Worm (Caenorhabditis elegans) whole organism, L3 larva: ENCODE measurements around the gene sex-1.

Source experiments
- R02D3.7 ChIP-seq: fragments of 150-350 bp; optimal IDR thresholded peaks from 2 replicates; lab custom pipeline; 2014; ENCODE audit warnings: missing biosample characterization, missing genetic modification characterization
- aly-2 ChIP-seq: fragments of 150-350 bp; optimal IDR thresholded peaks from 2 replicates; lab custom pipeline; 2014; ENCODE audit warnings: missing biosample characterization, missing genetic modification characterization
- ceh-28 ChIP-seq: fragments of 150-350 bp; optimal IDR thresholded peaks from 2 replicates; lab custom pipeline; 2014; ENCODE audit warnings: missing biosample characterization, missing genetic modification reagents, missing genetic modification characterization
- ceh-82 ChIP-seq: fragments of 150-350 bp; optimal IDR thresholded peaks from 2 replicates; lab custom pipeline; 2014; ENCODE audit warnings: missing biosample characterization, missing genetic modification characterization
- ceh-9 ChIP-seq: sonication (generic microtip); optimal IDR thresholded peaks from 2 replicates; lab custom pipeline; 2018; ENCODE audit warnings: missing biosample characterization, missing genetic modification characterization
- egl-27 ChIP-seq: sonication (generic microtip); optimal IDR thresholded peaks from 4 replicates; lab custom pipeline; 2017; ENCODE audit warnings: missing biosample characterization, missing genetic modification reagents, missing genetic modification characterization
- egl-5 ChIP-seq: fragments of 150-350 bp; optimal IDR thresholded peaks from 2 replicates; lab custom pipeline; 2017; ENCODE audit warnings: missing biosample characterization, missing genetic modification reagents, missing genetic modification characterization, inconsistent platforms
- elt-1 ChIP-seq: fragments of 150-350 bp; optimal IDR thresholded peaks from 2 replicates; lab custom pipeline; 2014; ENCODE audit warnings: missing biosample characterization, missing genetic modification characterization
- elt-2 ChIP-seq: sonication (generic microtip); optimal IDR thresholded peaks from 2 replicates; lab custom pipeline; 2016; ENCODE audit warnings: missing genetic modification reagents, mild to moderate bottlenecking, missing genetic modification characterization, missing compliant biosample characterization
- fkh-10 ChIP-seq: sonication (generic microtip); optimal IDR thresholded peaks from 2 replicates; lab custom pipeline; 2017; ENCODE audit warnings: missing biosample characterization, missing genetic modification reagents, missing genetic modification characterization
- hmg-11 ChIP-seq: sonication (generic microtip); optimal IDR thresholded peaks from 2 replicates; lab custom pipeline; 2016; ENCODE audit warnings: missing genetic modification characterization, missing compliant biosample characterization
- jun-1 ChIP-seq: fragments of 150-350 bp; optimal IDR thresholded peaks from 2 replicates; lab custom pipeline; 2014; ENCODE audit warnings: missing biosample characterization, missing genetic modification reagents, missing genetic modification characterization
- lin-15B ChIP-seq: fragments of 150-350 bp; optimal IDR thresholded peaks from 2 replicates; lab custom pipeline; 2014; ENCODE audit warnings: missing biosample characterization, missing genetic modification characterization
- lin-39 ChIP-seq: fragments of 150-350 bp; optimal IDR thresholded peaks from 2 replicates; lab custom pipeline; 2018; ENCODE audit warnings: missing biosample characterization, missing genetic modification reagents, missing genetic modification characterization
- lsy-12 ChIP-seq: sonication (generic microtip); optimal IDR thresholded peaks from 2 replicates; lab custom pipeline; 2016; ENCODE audit warnings: mild to moderate bottlenecking, missing genetic modification characterization, missing compliant biosample characterization
- mdl-1 ChIP-seq: fragments of 150-350 bp; optimal IDR thresholded peaks from 2 replicates; lab custom pipeline; 2014; ENCODE audit warnings: missing biosample characterization, missing genetic modification characterization
- nfya-1 ChIP-seq: sonication (generic microtip); optimal IDR thresholded peaks from 2 replicates; lab custom pipeline; 2017; ENCODE audit warnings: missing genetic modification characterization, mild to moderate bottlenecking, missing compliant biosample characterization, antibody characterized with exemption, moderate library complexity; ENCODE audit not compliant: insufficient read depth
- nhr-11 ChIP-seq: fragments of 150-350 bp; optimal IDR thresholded peaks from 2 replicates; lab custom pipeline; 2014; ENCODE audit warnings: missing biosample characterization, missing genetic modification characterization
- nhr-12 ChIP-seq: fragments of 150-350 bp; optimal IDR thresholded peaks from 2 replicates; lab custom pipeline; 2014; ENCODE audit warnings: missing biosample characterization, missing genetic modification characterization
- nhr-23 ChIP-seq: fragments of 150-350 bp; optimal IDR thresholded peaks from 2 replicates; lab custom pipeline; 2014; ENCODE audit warnings: missing biosample characterization, missing genetic modification reagents, missing genetic modification characterization
- nhr-237 ChIP-seq: fragments of 150-350 bp; optimal IDR thresholded peaks from 2 replicates; lab custom pipeline; 2014; ENCODE audit warnings: missing biosample characterization, missing genetic modification characterization
- nhr-25 ChIP-seq: sonication (generic microtip); optimal IDR thresholded peaks from 2 replicates; lab custom pipeline; 2017; ENCODE audit warnings: missing biosample characterization, missing genetic modification characterization
- nhr-43 ChIP-seq: sonication (generic microtip); optimal IDR thresholded peaks from 2 replicates; lab custom pipeline; 2016; ENCODE audit warnings: mild to moderate bottlenecking, missing genetic modification characterization, missing compliant biosample characterization; ENCODE audit not compliant: poor library complexity, severe bottlenecking
- nhr-76 ChIP-seq: fragments of 150-350 bp; sonication (generic microtip); optimal IDR thresholded peaks from 5 replicates; lab custom pipeline; 2014; ENCODE audit warnings: missing biosample characterization, missing genetic modification characterization
- pha-4 ChIP-seq: fragments of 150-350 bp; optimal IDR thresholded peaks from 2 replicates; lab custom pipeline; 2014; ENCODE audit warnings: missing biosample characterization, missing genetic modification reagents, missing genetic modification characterization
- pqm-1 ChIP-seq: fragments of 150-350 bp; optimal IDR thresholded peaks from 2 replicates; lab custom pipeline; 2017; ENCODE audit warnings: missing biosample characterization, missing genetic modification characterization, inconsistent platforms
- skn-1 ChIP-seq: fragments of 150-350 bp; optimal IDR thresholded peaks from 2 replicates; lab custom pipeline; 2014; ENCODE audit warnings: missing biosample characterization, missing genetic modification characterization
- snpc-4 ChIP-seq: fragments of 150-350 bp; optimal IDR thresholded peaks from 2 replicates; lab custom pipeline; 2014; ENCODE audit warnings: missing biosample characterization, missing genetic modification characterization
- tbx-2 ChIP-seq: sonication (generic microtip); optimal IDR thresholded peaks from 2 replicates; lab custom pipeline; 2016; ENCODE audit warnings: mild to moderate bottlenecking, missing genetic modification characterization, missing compliant biosample characterization
- unc-39 ChIP-seq: sonication (generic microtip); optimal IDR thresholded peaks from 4 replicates; lab custom pipeline; 2017; ENCODE audit warnings: missing biosample characterization, missing genetic modification characterization
- ztf-11 ChIP-seq: fragments of 150-350 bp; optimal IDR thresholded peaks from 2 replicates; lab custom pipeline; 2014; ENCODE audit warnings: missing biosample characterization, missing genetic modification characterization
- ztf-4 ChIP-seq: fragments of 150-350 bp; optimal IDR thresholded peaks from 2 replicates; lab custom pipeline; 2014; ENCODE audit warnings: missing biosample characterization, missing genetic modification characterization

The sex-1 gene

DNA sequence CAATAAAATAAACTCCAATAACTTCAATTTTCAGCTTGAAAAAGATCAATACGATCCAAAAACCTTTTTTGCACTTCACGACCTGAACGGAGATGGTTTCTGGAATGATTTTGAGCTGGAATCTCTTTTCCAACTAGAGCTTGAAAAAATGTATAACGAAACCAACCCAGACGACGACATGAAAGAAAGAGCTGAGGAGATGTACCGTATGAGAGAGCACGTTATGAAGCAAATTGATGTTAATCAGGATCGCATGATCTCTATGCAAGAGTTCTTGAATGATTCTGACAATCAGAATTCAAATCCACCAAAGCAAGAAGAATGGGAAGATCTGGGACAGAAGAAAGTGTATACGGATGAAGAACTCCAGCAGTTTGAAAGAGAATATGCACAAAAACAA is 6.0 kb downstream of the sex-1 start:
- TF ChIP-seq R02D3.7 (tag; lab: Kevin White, UChicago) = no peak
- no peak for TF ChIP-seq ceh-28 (tag; lab: Kevin White, UChicago)
- no peak for TF ChIP-seq snpc-4 (tag; lab: Kevin White, UChicago)
- TF ChIP-seq nhr-43 (tag; lab: Kevin White, UChicago) = no peak
- TF ChIP-seq egl-27 = no peak
- TF ChIP-seq ceh-9 (tag; lab: Kevin White, UChicago) = no peak
- TF ChIP-seq ceh-82 (tag; lab: Kevin White, UChicago) = no peak

ce11 chrX:10197204-10197756 is 7.9 kb downstream of the sex-1 start, which contains the start of gene nucb-1:
nucb-1 (plus strand) TSS chrX:10197706.
- no peak for TF ChIP-seq unc-39 (tag; lab: Kevin White, UChicago)
- peak; percentile 64 for TF ChIP-seq ceh-28 (tag; lab: Kevin White, UChicago)
- peak; percentile 93 for TF ChIP-seq R02D3.7 (tag; lab: Kevin White, UChicago)
- peak; percentile 49 for TF ChIP-seq lin-15B
- peak; percentile 51 for TF ChIP-seq pqm-1 (tag; lab: Kevin White, UChicago)
- peak; percentile 60 for TF ChIP-seq elt-2 (tag; lab: Kevin White, UChicago)
- peak; percentile 85 for TF ChIP-seq pha-4
- peak; percentile 74 for TF ChIP-seq egl-5 (tag; lab: Kevin White, UChicago)
- TF ChIP-seq nhr-43 (tag; lab: Kevin White, UChicago) = peak; percentile 50
- no peak for TF ChIP-seq egl-27
- TF ChIP-seq fkh-10 (GFP tag; lab: Kevin White, UChicago) = peak; percentile 2
- TF ChIP-seq jun-1 (tag; lab: Kevin White, UChicago) = no peak
- no peak for TF ChIP-seq tbx-2 (tag; lab: Kevin White, UChicago)
- TF ChIP-seq ztf-4 (tag; lab: Kevin White, UChicago) = no peak
- no peak for TF ChIP-seq aly-2 (tag; lab: Kevin White, UChicago)
- TF ChIP-seq nhr-25 (tag; lab: Kevin White, UChicago) = peak; percentile 91
- peak; percentile 80 for TF ChIP-seq hmg-11 (tag; lab: Kevin White, UChicago)
- TF ChIP-seq nhr-237 (tag; lab: Kevin White, UChicago) = no peak
- TF ChIP-seq skn-1 (tag; lab: Kevin White, UChicago) = peak; percentile 37
- TF ChIP-seq lsy-12 = no peak
- no peak for TF ChIP-seq ztf-11 (tag; lab: Kevin White, UChicago)
- TF ChIP-seq nhr-11 = peak; percentile 55
- peak; percentile 91 for TF ChIP-seq nfya-1 (tag; lab: Kevin White, UChicago)
- peak; percentile 94 for TF ChIP-seq nhr-23 (tag; lab: Kevin White, UChicago)
- peak; percentile 57 for TF ChIP-seq lin-39 (tag; lab: Kevin White, UChicago)
- TF ChIP-seq nhr-12 = no peak
- no peak for TF ChIP-seq elt-1
- TF ChIP-seq, all 47 proteins: peak for 16

DNA sequence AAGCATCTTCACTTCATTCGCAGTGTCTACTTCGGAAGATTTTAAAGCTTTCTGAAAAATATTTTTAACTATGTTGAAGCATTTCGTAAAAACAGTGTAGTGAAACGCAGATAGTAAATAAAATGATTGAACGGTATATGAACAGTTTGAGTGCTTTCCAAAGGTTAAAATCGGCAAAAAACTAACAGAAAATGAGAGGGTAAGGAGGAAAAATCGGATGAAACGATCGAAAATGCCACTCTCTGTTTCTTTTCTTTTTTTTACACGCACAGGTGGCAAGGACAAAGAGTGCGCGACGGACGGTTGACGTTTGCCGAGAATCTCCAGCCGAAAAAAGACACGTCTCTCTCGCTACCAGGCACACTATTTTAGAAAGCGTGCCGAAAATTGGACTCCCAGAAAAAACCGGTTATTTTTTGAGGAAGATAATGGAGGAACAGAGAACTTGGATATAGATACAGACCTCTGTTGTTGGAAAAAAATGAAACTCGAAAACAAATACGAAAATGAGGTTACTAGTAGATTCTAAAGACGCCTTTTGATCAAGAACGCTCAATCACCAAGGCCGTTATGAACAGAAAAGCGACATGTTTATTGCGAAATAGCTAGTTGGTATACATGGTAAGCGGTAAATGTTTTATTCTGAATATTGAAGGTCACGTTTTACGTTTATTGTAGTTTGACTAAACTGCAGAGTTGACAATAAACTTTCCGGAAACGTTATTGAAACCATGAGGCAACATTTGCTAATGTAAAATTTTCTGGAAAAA is 10.7 kb downstream of the sex-1 start, which contains the start of gene myrf-2:
Gene myrf-2 (minus strand): TSS at position 51 of the 770 bp plus-strand sequence.
- TF ChIP-seq pha-4 = peak; percentile 40
- TF ChIP-seq nhr-76 (tag; lab: Kevin White, UChicago) = no peak
- TF ChIP-seq nhr-25 (tag; lab: Kevin White, UChicago) = peak; percentile 76
- peak; percentile 30 for TF ChIP-seq hmg-11 (tag; lab: Kevin White, UChicago)
- TF ChIP-seq nfya-1 (tag; lab: Kevin White, UChicago) = peak; percentile 11
- TF ChIP-seq nhr-23 (tag; lab: Kevin White, UChicago) = peak; percentile 54
- TF ChIP-seq, all 47 proteins: peak for 5

ce11 chrX:10189805-10190204 is 15.4 kb downstream of the sex-1 start:
- TF ChIP-seq mdl-1 (tag; lab: Kevin White, UChicago) (no peak), nhr-25 (tag; lab: Kevin White, UChicago) (peak; percentile 68)
- TF ChIP-seq, all 47 proteins: peak for 1
